Worm (Caenorhabditis elegans) whole organism, L3 larva: ENCODE results near the gene snr-1.

ENCODE experiments used
- R02D3.7 ChIP-seq: fragments of 150-350 bp; optimal IDR thresholded peaks from 2 replicates; lab custom pipeline; 2014; ENCODE audit warnings: missing biosample characterization, missing genetic modification characterization
- elt-1 ChIP-seq: fragments of 150-350 bp; optimal IDR thresholded peaks from 2 replicates; lab custom pipeline; 2014; ENCODE audit warnings: missing biosample characterization, missing genetic modification characterization
- hmg-11 ChIP-seq: sonication (generic microtip); optimal IDR thresholded peaks from 2 replicates; lab custom pipeline; 2016; ENCODE audit warnings: missing genetic modification characterization, missing compliant biosample characterization

ce11 chrIV:17111813-17112212, 24.0 kb downstream of the snr-1 start, which contains the start of gene Y116A8C.33:
- no peak for TF ChIP-seq elt-1 (tag; lab: Kevin White, UChicago)
- TF ChIP-seq R02D3.7 = no peak
- TF ChIP-seq hmg-11 = no peak
